Worm (Caenorhabditis elegans) whole organism, L3 larva: ENCODE measurements around the gene dpy-23.

Experiments used
- lin-39 ChIP-seq: fragments of 150-350 bp; optimal IDR thresholded peaks from 2 replicates; lab custom pipeline; 2018; ENCODE audit warnings: missing biosample characterization, missing genetic modification reagents, missing genetic modification characterization
- nhr-77 ChIP-seq: fragments of 150-350 bp; optimal IDR thresholded peaks from 2 replicates; lab custom pipeline; 2014; ENCODE audit warnings: missing biosample characterization, missing genetic modification characterization
- pha-4 ChIP-seq: fragments of 150-350 bp; optimal IDR thresholded peaks from 2 replicates; lab custom pipeline; 2014; ENCODE audit warnings: missing biosample characterization, missing genetic modification reagents, missing genetic modification characterization
- unc-62 ChIP-seq: fragments of 150-350 bp; sonication (generic microtip); optimal IDR thresholded peaks from 4 replicates; lab custom pipeline; 2014; ENCODE audit warnings: missing biosample characterization, missing genetic modification reagents, missing genetic modification characterization

DNA sequence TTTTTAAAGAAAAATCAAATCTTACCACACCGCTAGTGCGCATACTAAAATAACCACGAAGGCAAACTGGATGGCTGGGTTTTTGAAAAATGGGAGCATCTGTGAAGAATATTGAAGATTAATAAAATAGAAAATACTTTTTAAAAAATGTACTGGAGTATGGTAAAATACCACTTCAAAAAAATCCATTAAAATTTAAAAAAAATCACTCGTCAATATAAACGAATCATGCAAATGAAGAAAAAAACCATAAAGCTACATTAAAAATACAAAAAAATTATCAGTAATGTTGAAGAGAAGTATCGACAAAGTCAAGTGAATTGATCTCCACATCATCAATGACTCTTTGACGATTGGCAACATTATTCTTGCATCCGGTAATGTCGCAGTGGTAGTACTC, 18.4 kb upstream of the dpy-23 start, which contains the start of gene R160.5:
- no peak for TF ChIP-seq unc-62
- TF ChIP-seq pha-4 (tag; lab: Kevin White, UChicago) = no peak
- no peak for TF ChIP-seq nhr-77 (tag; lab: Kevin White, UChicago)
- TF ChIP-seq lin-39 (tag; lab: Kevin White, UChicago) = no peak
